Worm (Caenorhabditis elegans) whole organism, early embryonic: ENCODE measurements around the gene cng-3.
A peak's percentile ranks its signal among the peaks of the same experiment; 100 is the strongest.

Experiments used
- B0310.2 ChIP-seq: sonication (generic microtip); optimal IDR thresholded peaks from 2 replicates; lab custom pipeline; 2016; ENCODE audit warnings: mild to moderate bottlenecking, missing genetic modification characterization, missing compliant biosample characterization
- F13C5.2 ChIP-seq: sonication (generic microtip); optimal IDR thresholded peaks from 2 replicates; lab custom pipeline; 2017; ENCODE audit warnings: mild to moderate bottlenecking, missing genetic modification characterization, inconsistent platforms, missing compliant biosample characterization
- aly-1 ChIP-seq: sonication (generic microtip); optimal IDR thresholded peaks from 2 replicates; lab custom pipeline; 2016; ENCODE audit warnings: missing genetic modification characterization, missing compliant biosample characterization
- ama-1 ChIP-seq: fragments of 150-350 bp; optimal IDR thresholded peaks from 2 replicates; lab custom pipeline; 2014
- ceh-13 ChIP-seq: fragments of 200-800 bp; sonication (Bioruptor generic); optimal IDR thresholded peaks from 2 replicates; lab custom pipeline; 2018; ENCODE audit warnings: mild to moderate bottlenecking, missing genetic modification characterization, missing compliant biosample characterization
- ceh-36 ChIP-seq: sonication (generic microtip); optimal IDR thresholded peaks from 2 replicates; lab custom pipeline; 2016; ENCODE audit warnings: missing genetic modification characterization, inconsistent platforms, missing compliant biosample characterization
- ets-7 ChIP-seq: sonication (generic microtip); optimal IDR thresholded peaks from 2 replicates; lab custom pipeline; 2016; ENCODE audit warnings: missing genotype, missing genetic modification characterization, missing compliant biosample characterization
- flt-1 ChIP-seq: fragments of 200-800 bp; sonication (Bioruptor generic); IDR thresholded peaks from 2 replicates; pipeline ENCODE4 v1.3.6; 2022; ENCODE audit warnings: missing genetic modification characterization, missing compliant biosample characterization
- hmbx-1 ChIP-seq: sonication (generic microtip); optimal IDR thresholded peaks from 2 replicates; lab custom pipeline; 2016; ENCODE audit warnings: mild to moderate bottlenecking, missing genetic modification characterization, missing compliant biosample characterization
- hmg-4 ChIP-seq: fragments of 200-800 bp; sonication (Bioruptor generic); optimal IDR thresholded peaks from 2 replicates; lab custom pipeline; 2018; ENCODE audit warnings: mild to moderate bottlenecking, missing genetic modification characterization, missing compliant biosample characterization
- hnd-1 ChIP-seq: sonication (generic microtip); optimal IDR thresholded peaks from 2 replicates; lab custom pipeline; 2016; ENCODE audit warnings: missing genetic modification characterization, missing compliant biosample characterization
- pes-1 ChIP-seq: fragments of 200-800 bp; sonication (Bioruptor generic); IDR thresholded peaks from 2 replicates; pipeline ENCODE4 v1.3.6; 2022; ENCODE audit warnings: missing genetic modification reagents, missing genetic modification characterization, missing compliant biosample characterization
- scrt-1 ChIP-seq: fragments of 200-800 bp; sonication (Bioruptor generic); IDR thresholded peaks from 2 replicates; pipeline ENCODE4 v1.3.6; 2022; ENCODE audit warnings: missing genetic modification characterization, missing compliant biosample characterization
- sea-1 ChIP-seq: fragments of 200-800 bp; sonication (Bioruptor generic); conservative IDR thresholded peaks from 2 replicates; pipeline ENCODE4 v1.3.6; 2022; ENCODE audit warnings: missing genetic modification characterization, missing compliant biosample characterization
- tbx-11 ChIP-seq: fragments of 200-800 bp; sonication (Bioruptor generic); IDR thresholded peaks from 2 replicates; pipeline ENCODE4 v1.3.6; 2022; ENCODE audit warnings: missing genetic modification characterization, missing compliant biosample characterization
- tbx-37 ChIP-seq: fragments of 200-800 bp; sonication (Bioruptor generic); conservative IDR thresholded peaks from 2 replicates; pipeline ENCODE4 v1.3.6; 2022; ENCODE audit warnings: missing genetic modification reagents, missing genetic modification characterization, missing compliant biosample characterization
- tra-4 ChIP-seq: sonication (generic microtip); optimal IDR thresholded peaks from 2 replicates; lab custom pipeline; 2017; ENCODE audit warnings: missing genetic modification characterization, missing compliant biosample characterization

The cng-3 gene

ce11 chrIV:9459224-9459781 lies 21.5 kb downstream of the cng-3 start, which contains the start of gene copb-2:
Gene copb-2 (plus strand): TSS chrIV:9459731.
- TF ChIP-seq F13C5.2 (tag; lab: Kevin White, UChicago) (no peak), ets-7 (tag; lab: Kevin White, UChicago) (no peak), hmbx-1 (no peak), hnd-1 (tag; lab: Kevin White, UChicago) (no peak), tra-4 (tag; lab: Kevin White, UChicago) (no peak), tbx-37 (no peak), sea-1 (GFP tag; lab: Robert Waterston, UW) (no peak), hmg-4 (GFP tag; lab: Kevin White, UChicago) (no peak), tbx-11 (GFP tag; lab: Robert Waterston, UW) (no peak), aly-1 (no peak), scrt-1 (GFP tag; lab: Robert Waterston, UW) (no peak), pes-1 (no peak), B0310.2 (no peak), ama-1 (lab: Kevin White, UChicago) (no peak), ceh-36 (tag; lab: Kevin White, UChicago) (no peak), ceh-13 (GFP tag; lab: Kevin White, UChicago) (no peak), flt-1 (GFP tag; lab: Robert Waterston, UW) (no peak)

ce11 chrIV:9457400-9457799 lies 23.4 kb downstream of the cng-3 start, which contains the start of gene cutl-17:
Gene cutl-17 (minus strand): TSS chrIV:9457500.
- TF ChIP-seq hmg-4 (GFP tag; lab: Kevin White, UChicago) = no peak
- no peak for TF ChIP-seq scrt-1 (GFP tag; lab: Robert Waterston, UW)
- TF ChIP-seq tra-4 (tag; lab: Kevin White, UChicago) = no peak
- TF ChIP-seq tbx-37 = no peak
- TF ChIP-seq B0310.2 = no peak
- no peak for TF ChIP-seq hnd-1 (tag; lab: Kevin White, UChicago)
- no peak for TF ChIP-seq pes-1
- TF ChIP-seq ceh-36 (tag; lab: Kevin White, UChicago) = no peak
- no peak for TF ChIP-seq F13C5.2 (tag; lab: Kevin White, UChicago)
- TF ChIP-seq hmbx-1 = no peak
- no peak for TF ChIP-seq flt-1 (GFP tag; lab: Robert Waterston, UW)
- TF ChIP-seq ceh-13 (GFP tag; lab: Kevin White, UChicago) = no peak
- TF ChIP-seq aly-1 = no peak

- no peak for TF ChIP-seq pes-1
- TF ChIP-seq scrt-1 (GFP tag; lab: Robert Waterston, UW) = no peak
- no peak for TF ChIP-seq hmg-4 (GFP tag; lab: Kevin White, UChicago)
- no peak for TF ChIP-seq flt-1 (GFP tag; lab: Robert Waterston, UW)
Measured at ce11 chrIV:9451816-9452215, 29.0 kb downstream of the cng-3 start.

ce11 chrIV:9450375-9450774 lies 30.5 kb downstream of the cng-3 start, which contains the start of gene cpin-1:
Gene cpin-1 (plus strand): TSS chrIV:9450675.
- TF ChIP-seq tbx-37 (no peak), scrt-1 (GFP tag; lab: Robert Waterston, UW) (no peak), ets-7 (tag; lab: Kevin White, UChicago) (no peak), F13C5.2 (tag; lab: Kevin White, UChicago) (no peak)

ce11 chrIV:9447209-9447608 lies 33.6 kb downstream of the cng-3 start, which contains the start of gene hsp-12.6:
Gene hsp-12.6 (minus strand): TSS chrIV:9447228.
- TF ChIP-seq hmbx-1 (no peak), ets-7 (tag; lab: Kevin White, UChicago) (no peak), tbx-37 (no peak), ama-1 (lab: Kevin White, UChicago) (no peak), ceh-36 (tag; lab: Kevin White, UChicago) (no peak), hnd-1 (tag; lab: Kevin White, UChicago) (no peak), hmg-4 (GFP tag; lab: Kevin White, UChicago) (no peak), tra-4 (tag; lab: Kevin White, UChicago) (no peak), aly-1 (no peak), F13C5.2 (tag; lab: Kevin White, UChicago) (no peak), pes-1 (no peak), ceh-13 (GFP tag; lab: Kevin White, UChicago) (no peak), scrt-1 (GFP tag; lab: Robert Waterston, UW) (no peak)

ce11 chrIV:9445407-9445806 lies 35.4 kb downstream of the cng-3 start, which contains the start of gene hsp-12.3:
Gene hsp-12.3 (minus strand): TSS chrIV:9445507.
- TF ChIP-seq hmbx-1 (no peak), sea-1 (GFP tag; lab: Robert Waterston, UW) (no peak), ceh-13 (GFP tag; lab: Kevin White, UChicago) (no peak), ama-1 (lab: Kevin White, UChicago) (no peak), hnd-1 (tag; lab: Kevin White, UChicago) (no peak), F13C5.2 (tag; lab: Kevin White, UChicago) (no peak), scrt-1 (GFP tag; lab: Robert Waterston, UW) (no peak), B0310.2 (no peak)

- TF ChIP-seq pes-1 = no peak
- no peak for TF ChIP-seq ceh-36 (tag; lab: Kevin White, UChicago)
- peak; percentile 93 for TF ChIP-seq ama-1 (lab: Kevin White, UChicago)
- TF ChIP-seq hmbx-1 = no peak
- TF ChIP-seq flt-1 (GFP tag; lab: Robert Waterston, UW) = peak; percentile 69
- TF ChIP-seq hmg-4 (GFP tag; lab: Kevin White, UChicago) = peak; percentile 57
- TF ChIP-seq B0310.2 = peak; percentile 3
- 0 out of 2 replicates have a peak, but pooled peaks have one; percentile 19 for TF ChIP-seq sea-1 (GFP tag; lab: Robert Waterston, UW)
- TF ChIP-seq F13C5.2 (tag; lab: Kevin White, UChicago) = peak; percentile 85
Measured at ce11 chrIV:9444417-9445026, 36.3 kb downstream of the cng-3 start.
